Worm (Caenorhabditis elegans) whole organism, L4 larva: ENCODE data around the gene F01G4.6.

ENCODE experiments used
- ama-1 ChIP-seq: fragments of 150-350 bp; optimal IDR thresholded peaks from 2 replicates; lab custom pipeline; 2014; ENCODE audit warnings: inconsistent platforms, mixed read lengths
- ceh-82 ChIP-seq: sonication (generic microtip); optimal IDR thresholded peaks from 2 replicates; lab custom pipeline; 2017; ENCODE audit warnings: missing biosample characterization, missing genetic modification characterization
- ces-1 ChIP-seq: fragments of 150-350 bp; sonication (generic microtip); optimal IDR thresholded peaks from 4 replicates; lab custom pipeline; 2014; ENCODE audit warnings: missing biosample characterization, missing genetic modification reagents, missing genetic modification characterization
- daf-8 ChIP-seq: fragments of 200-800 bp; sonication (Bioruptor generic); IDR thresholded peaks from 2 replicates; pipeline ENCODE4 v1.3.6; 2022; ENCODE audit warnings: missing genetic modification characterization, missing compliant biosample characterization
- dpl-1 ChIP-seq: fragments of 150-350 bp; optimal IDR thresholded peaks from 2 replicates; lab custom pipeline; 2014; ENCODE audit warnings: missing biosample characterization, missing genetic modification reagents, missing genetic modification characterization
- gei-8 ChIP-seq: fragments of 200-800 bp; sonication (Bioruptor generic); optimal IDR thresholded peaks from 2 replicates; lab custom pipeline; 2018; ENCODE audit warnings: mild to moderate bottlenecking, missing genetic modification characterization, missing compliant biosample characterization
- mep-1 ChIP-seq: fragments of 150-350 bp; sonication (generic microtip); optimal IDR thresholded peaks from 3 replicates; lab custom pipeline; 2014; ENCODE audit warnings: missing biosample characterization, missing genetic modification characterization
- nhr-28 ChIP-seq: fragments of 150-350 bp; optimal IDR thresholded peaks from 2 replicates; lab custom pipeline; 2014; ENCODE audit warnings: missing biosample characterization, missing genetic modification characterization
- pha-4 ChIP-seq, 2 experiments: fragments of 150-350 bp in 1 of 2; fragments of 200-800 bp in 1 of 2; sonication (Bioruptor generic) in 1 of 2; IDR thresholded peaks in 1 of 2; optimal IDR thresholded peaks in 1 of 2; 2 replicates each; pipeline versions ENCODE4 v1.3.6 to Lab custom; 2014 to 2022; ENCODE audit warnings: missing genetic modification characterization in 2 of 2, missing genetic modification reagents in 2 of 2, missing biosample characterization in 1 of 2, missing compliant biosample characterization in 1 of 2
- unc-130 ChIP-seq: sonication (generic microtip); optimal IDR thresholded peaks from 2 replicates; lab custom pipeline; 2016; ENCODE audit warnings: missing genetic modification reagents, missing genetic modification characterization, missing compliant biosample characterization
- unc-62 ChIP-seq, 3 experiments: fragments of 150-350 bp in 1 of 3; sonication (generic microtip); optimal IDR thresholded peaks in 2 of 3; peaks in 1 of 3; 1 replicate in 1 of 3; 2 replicates in 2 of 3; lab custom pipeline; 2014 to 2017; ENCODE audit warnings: missing biosample characterization in 3 of 3, missing genetic modification characterization in 3 of 3, missing genetic modification reagents in 3 of 3, missing genotype in 1 of 3
- zfp-3 ChIP-seq: fragments of 200-800 bp; sonication (Bioruptor generic); conservative IDR thresholded peaks from 2 replicates; pipeline ENCODE4 v1.3.6; 2022; ENCODE audit warnings: missing genetic modification reagents, missing genetic modification characterization, missing compliant biosample characterization

- TF ChIP-seq daf-8 (GFP tag; lab: Robert Waterston, UW) (no peak), gei-8 (GFP tag; lab: Kevin White, UChicago) (no peak), dpl-1 (no peak), nhr-28 (peak; percentile 20), ceh-82 (tag; lab: Kevin White, UChicago) (no peak), pha-4 (GFP tag; IDR thresholded peaks at IDR 0.05; lab: Robert Waterston, UW) (no peak), pha-4 (tag; optimal IDR thresholded peaks at IDR 0.05; lab: Kevin White, UChicago) (no peak), unc-130 (no peak), mep-1 (peak; percentile 47), zfp-3 (GFP tag; lab: Robert Waterston, UW) (no peak), ama-1 (no peak), unc-62 (GFP tag; optimal IDR thresholded peaks at IDR 0.05 in 1 of 2; lab: Kevin White, UChicago) (no peak), unc-62 (tag; optimal IDR thresholded peaks at IDR 0.05; lab: Kevin White, UChicago) (no peak), ces-1 (GFP tag; lab: Kevin White, UChicago) (no peak)
Observed at ce11 chrIV:11130774-11131173, 18.5 kb downstream of the F01G4.6 start.
